Worm (Caenorhabditis elegans): Measurements from ENCODE around the gene mltn-9.

- TF ChIP-seq tbx-37 (GFP tag; conservative IDR thresholded peaks at IDR 0.05): no peak
- TF ChIP-seq ama-1 (optimal IDR thresholded peaks at IDR 0.05): no peak
Observed at ce11 chrII:14609297-14609937, 6.4 kb upstream of the mltn-9 start.
